Worm (Caenorhabditis elegans): ENCODE results near the gene Y66H1A.5.

Y66H1A.5 gene

ce11 chrIV:425995-426394 is 2.9 kb downstream of the Y66H1A.5 start, which contains the start of gene garr-1:
garr-1 (plus strand) TSS chrIV:426168.
- TF ChIP-seq pha-4 (tag; optimal IDR thresholded peaks at IDR 0.05): no peak
- TF ChIP-seq aly-2 (tag; optimal IDR thresholded peaks at IDR 0.05): no peak
- no peak for TF ChIP-seq fkh-2 (tag; optimal IDR thresholded peaks at IDR 0.05)
- no peak for TF ChIP-seq egl-27 (tag; optimal IDR thresholded peaks at IDR 0.05)
- TF ChIP-seq nhr-25 (tag; optimal IDR thresholded peaks at IDR 0.05): no peak
- no peak for TF ChIP-seq ceh-9 (tag; optimal IDR thresholded peaks at IDR 0.05)
- no peak for TF ChIP-seq nhr-77 (tag; optimal IDR thresholded peaks at IDR 0.05)
- no peak for TF ChIP-seq hmg-11 (tag; optimal IDR thresholded peaks at IDR 0.05)
- TF ChIP-seq jun-1 (tag; optimal IDR thresholded peaks at IDR 0.05): no peak
- no peak for TF ChIP-seq ama-1 (optimal IDR thresholded peaks at IDR 0.05)
- TF ChIP-seq daf-12 (tag; optimal IDR thresholded peaks at IDR 0.05): no peak

DNA sequence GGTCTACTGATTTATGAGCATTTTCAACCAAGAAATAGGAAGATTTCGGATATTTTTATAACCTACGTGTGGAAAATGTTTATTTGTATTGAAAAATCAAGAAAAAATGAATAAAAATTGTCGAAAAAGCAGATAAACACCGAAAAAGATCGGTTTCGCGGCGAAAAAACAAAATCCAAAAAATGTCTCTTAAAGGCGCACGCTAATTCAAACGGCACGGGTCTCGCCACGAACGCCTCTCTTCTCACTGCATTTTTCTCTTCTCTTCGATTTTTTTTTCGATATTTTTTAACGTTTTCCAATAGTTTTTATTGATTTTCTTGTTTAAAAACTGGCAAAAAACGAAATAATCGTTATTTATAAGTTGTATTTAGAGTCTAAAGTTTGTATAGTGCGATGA is 3.4 kb downstream of the Y66H1A.5 start:
- TF ChIP-seq lin-39 (tag; optimal IDR thresholded peaks at IDR 0.05) (peak; percentile 39), hmg-11 (tag; optimal IDR thresholded peaks at IDR 0.05) (peak; percentile 60), ceh-28 (tag; optimal IDR thresholded peaks at IDR 0.05) (peak; percentile 32), unc-39 (tag; optimal IDR thresholded peaks at IDR 0.05) (no peak), tbx-2 (tag; optimal IDR thresholded peaks at IDR 0.05) (no peak), nhr-77 (tag; optimal IDR thresholded peaks at IDR 0.05) (no peak), ZK546.5 (tag; optimal IDR thresholded peaks at IDR 0.05) (no peak), sea-2 (GFP tag; optimal IDR thresholded peaks at IDR 0.05) (no peak), nhr-23 (tag; optimal IDR thresholded peaks at IDR 0.05) (peak; percentile 59), lin-15B (tag; optimal IDR thresholded peaks at IDR 0.05) (peak; percentile 72), elt-2 (tag; optimal IDR thresholded peaks at IDR 0.05) (peak; percentile 3), mdl-1 (tag; optimal IDR thresholded peaks at IDR 0.05) (no peak), nfya-1 (tag; optimal IDR thresholded peaks at IDR 0.05; ENCODE audit: insufficient read depth) (peak; percentile 73), eor-1 (tag; optimal IDR thresholded peaks at IDR 0.05) (no peak)

DNA sequence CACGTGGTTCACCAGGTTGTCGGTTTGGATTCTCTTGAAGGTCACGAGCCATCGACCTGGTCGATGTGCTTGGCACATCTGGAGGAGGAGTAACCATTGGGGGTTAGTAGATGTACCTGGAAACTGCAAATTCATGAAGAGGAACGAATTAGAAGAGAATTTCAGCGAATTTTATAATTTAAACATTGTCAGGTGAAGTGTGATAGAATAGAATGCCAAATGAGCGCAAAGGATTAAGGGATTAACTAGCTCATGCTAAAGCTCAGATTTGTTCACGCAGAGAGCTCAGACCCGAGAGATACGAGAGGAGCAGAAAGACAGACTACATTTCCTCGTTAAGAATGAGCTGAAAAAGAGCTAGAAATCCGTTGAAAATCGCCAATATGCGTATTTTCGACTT is 3.9 kb downstream of the Y66H1A.5 start, which contains the start of gene daf-18:
Gene daf-18, minus strand, starts transcription at position 126 of the 400 bp plus-strand sequence.
- no peak for TF ChIP-seq lsy-12 (tag; optimal IDR thresholded peaks at IDR 0.05)
- no peak for TF ChIP-seq nfya-1 (tag; optimal IDR thresholded peaks at IDR 0.05; ENCODE audit: insufficient read depth)
- TF ChIP-seq elt-2 (tag; optimal IDR thresholded peaks at IDR 0.05): no peak

ce11 chrIV:422112-422511 is 6.8 kb downstream of the Y66H1A.5 start:
- TF ChIP-seq unc-62 (GFP tag; optimal IDR thresholded peaks at IDR 0.05) (no peak), pha-4 (tag; optimal IDR thresholded peaks at IDR 0.05) (no peak), nhr-28 (tag; optimal IDR thresholded peaks at IDR 0.05) (no peak), nhr-67 (tag; optimal IDR thresholded peaks at IDR 0.05) (no peak), nhr-12 (tag; optimal IDR thresholded peaks at IDR 0.05) (no peak), ztf-4 (tag; optimal IDR thresholded peaks at IDR 0.05) (no peak), nfya-1 (tag; optimal IDR thresholded peaks at IDR 0.05; ENCODE audit: insufficient read depth) (no peak), ZK546.5 (tag; optimal IDR thresholded peaks at IDR 0.05) (no peak), fkh-10 (GFP tag; optimal IDR thresholded peaks at IDR 0.05) (no peak), ceh-16 (tag; optimal IDR thresholded peaks at IDR 0.05) (no peak), fkh-2 (tag; optimal IDR thresholded peaks at IDR 0.05) (no peak), R02D3.7 (tag; optimal IDR thresholded peaks at IDR 0.05) (no peak), nhr-25 (tag; optimal IDR thresholded peaks at IDR 0.05) (no peak), egl-27 (tag; optimal IDR thresholded peaks at IDR 0.05) (no peak), aly-2 (tag; optimal IDR thresholded peaks at IDR 0.05) (no peak), nhr-11 (tag; optimal IDR thresholded peaks at IDR 0.05) (no peak), nhr-77 (tag; optimal IDR thresholded peaks at IDR 0.05) (no peak)

DNA sequence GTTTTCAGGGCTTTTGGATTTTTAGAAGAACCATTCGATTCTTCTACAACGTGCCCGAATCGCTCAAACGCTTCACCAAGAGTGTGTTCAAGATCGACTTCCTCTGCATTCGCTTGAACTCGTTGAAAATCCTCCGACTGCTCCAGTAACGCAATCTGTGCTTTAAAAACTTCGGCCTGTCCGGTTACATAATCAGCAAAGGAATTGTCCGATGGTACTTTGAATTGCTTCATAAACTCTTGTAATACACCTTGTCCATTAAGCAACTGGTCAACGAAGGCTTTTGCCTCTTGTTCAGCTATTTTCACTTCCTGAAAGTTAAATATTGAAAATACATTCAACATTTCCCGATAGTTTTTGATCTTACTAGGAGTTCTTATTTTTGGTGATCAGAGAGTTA is 8.2 kb downstream of the Y66H1A.5 start:
- TF ChIP-seq fos-1 (tag; optimal IDR thresholded peaks at IDR 0.05) (no peak), daf-12 (tag; optimal IDR thresholded peaks at IDR 0.05) (no peak), elt-2 (tag; optimal IDR thresholded peaks at IDR 0.05) (no peak), ceh-9 (tag; optimal IDR thresholded peaks at IDR 0.05) (no peak), ztf-11 (tag; optimal IDR thresholded peaks at IDR 0.05) (no peak), pha-4 (tag; optimal IDR thresholded peaks at IDR 0.05) (no peak), ZK546.5 (tag; optimal IDR thresholded peaks at IDR 0.05) (no peak), nhr-77 (tag; optimal IDR thresholded peaks at IDR 0.05) (no peak), zag-1 (tag; optimal IDR thresholded peaks at IDR 0.05) (no peak), mml-1 (tag; optimal IDR thresholded peaks at IDR 0.05) (no peak), mdl-1 (tag; optimal IDR thresholded peaks at IDR 0.05) (no peak)

Measured in whole organism, L3 larva.